Fruit fly (Drosophila melanogaster): ENCODE measurements around the gene RpL24.

RpL24 gene

DNA sequence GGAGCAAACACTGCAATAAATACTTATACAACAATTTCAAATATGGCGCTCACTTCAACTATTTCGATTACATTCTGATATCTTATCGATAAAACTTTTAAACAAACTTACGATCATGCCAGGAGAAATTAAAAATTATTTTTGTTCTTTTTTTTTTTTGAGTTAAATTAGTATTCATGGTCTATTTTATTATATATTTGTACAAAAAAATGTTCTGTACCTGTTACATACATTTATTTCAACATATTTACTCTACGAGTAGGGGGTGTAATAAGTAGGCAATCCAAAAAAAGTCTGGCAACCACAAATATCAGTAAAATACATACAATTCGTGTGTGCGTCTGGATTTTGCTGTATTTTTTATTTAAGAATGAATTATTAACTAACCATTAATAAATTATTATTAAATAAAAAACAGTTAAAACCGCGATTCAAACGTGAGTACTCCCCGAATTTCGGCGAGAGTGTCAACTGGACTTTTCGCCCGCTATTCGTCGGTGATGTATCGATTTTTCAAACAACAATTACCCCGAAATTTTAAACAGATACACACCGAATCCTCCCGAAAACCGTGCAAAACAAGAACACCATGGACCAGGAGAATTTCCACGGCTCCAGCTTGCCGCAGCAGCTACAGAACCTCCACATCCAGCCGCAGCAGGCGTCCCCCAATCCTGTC is 12.4 kb downstream of the RpL24 start, which contains the start of gene loqs:
loqs (plus strand) TSS at position 302 of the 679 bp plus-strand sequence.
- no peak for TF ChIP-seq kay (GFP tag; ENCODE audit: borderline replicate concordance)
- TF ChIP-seq tj (GFP tag; optimal IDR thresholded peaks at IDR 0.05), result no peak
- TF ChIP-seq bab1 (GFP tag; optimal IDR thresholded peaks at IDR 0.05), result peak; percentile 64
- no peak for TF ChIP-seq ovo (GFP tag; optimal IDR thresholded peaks at IDR 0.05)
- TF ChIP-seq CG1620 (GFP tag; optimal IDR thresholded peaks at IDR 0.05), result peak; percentile 60
- TF ChIP-seq cnc (optimal IDR thresholded peaks at IDR 0.05), result no peak
- TF ChIP-seq CG11617 (GFP tag; optimal IDR thresholded peaks at IDR 0.05), result no peak
- TF ChIP-seq Mnt (GFP tag; optimal IDR thresholded peaks at IDR 0.05), result no peak
- TF ChIP-seq CG14711 (tag; optimal IDR thresholded peaks at IDR 0.05), result peak; percentile 56
- TF ChIP-seq CG5204 (GFP tag; optimal IDR thresholded peaks at IDR 0.05), result no peak
- TF ChIP-seq pad (GFP tag; optimal IDR thresholded peaks at IDR 0.05), result no peak
- TF ChIP-seq CG7101 (tag; optimal IDR thresholded peaks at IDR 0.05), result peak; percentile 49
- no peak for TF ChIP-seq CG12768 (GFP tag; optimal IDR thresholded peaks at IDR 0.05)
- no peak for TF ChIP-seq Hr96 (GFP tag; optimal IDR thresholded peaks at IDR 0.05)
- no peak for TF ChIP-seq cic (GFP tag; optimal IDR thresholded peaks at IDR 0.05)
- no peak for TF ChIP-seq CG7045 (GFP tag; optimal IDR thresholded peaks at IDR 0.05)
- TF ChIP-seq CG33017 (tag; optimal IDR thresholded peaks at IDR 0.05), result no peak
- TF ChIP-seq Clk (GFP tag; optimal IDR thresholded peaks at IDR 0.05), result no peak
- TF ChIP-seq toe (GFP tag; optimal IDR thresholded peaks at IDR 0.05), result no peak
- no peak for TF ChIP-seq Crg-1 (GFP tag; optimal IDR thresholded peaks at IDR 0.05)

DNA sequence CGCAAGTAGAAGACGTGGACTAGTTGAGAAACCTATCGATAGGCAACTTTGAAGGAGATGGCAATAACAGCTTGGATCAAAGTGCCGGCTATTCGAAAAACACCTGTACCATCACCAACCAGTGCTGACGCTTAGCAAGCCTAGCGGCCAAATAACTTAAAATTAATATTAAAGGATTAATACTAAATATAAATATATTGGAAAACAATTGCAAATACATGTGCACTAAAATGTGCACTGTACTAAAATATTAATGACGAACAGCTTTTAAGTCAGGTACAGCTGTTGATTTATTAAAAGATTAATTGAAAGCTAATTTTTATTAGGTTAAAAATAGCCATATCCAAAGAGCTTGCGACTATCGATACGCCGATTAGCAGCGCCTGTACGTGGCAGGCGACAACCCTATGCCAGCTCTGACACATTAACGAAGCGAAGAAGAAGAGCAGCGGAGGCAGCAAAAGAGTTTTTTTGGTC is 16.4 kb downstream of the RpL24 start, which contains the start of the genes CG9302 and beta'COP:
CG9302 (minus strand) TSS at position 51 of the 477 bp plus-strand sequence.
beta'COP (plus strand) TSS at position 415 of the 477 bp plus-strand sequence.
- TF ChIP-seq CG5204 (GFP tag; optimal IDR thresholded peaks at IDR 0.05), result no peak
- peak; percentile 64 for TF ChIP-seq tj (GFP tag; optimal IDR thresholded peaks at IDR 0.05)
- TF ChIP-seq CG33017 (tag; optimal IDR thresholded peaks at IDR 0.05), result peak; percentile 70
- TF ChIP-seq CG12768 (GFP tag; optimal IDR thresholded peaks at IDR 0.05), result peak; percentile 80
- TF ChIP-seq Mnt (GFP tag; optimal IDR thresholded peaks at IDR 0.05), result peak; percentile 69
- peak; percentile 78 for TF ChIP-seq CG7101 (tag; optimal IDR thresholded peaks at IDR 0.05)
- TF ChIP-seq kay (GFP tag; ENCODE audit: borderline replicate concordance), result no peak
- peak; percentile 35 for TF ChIP-seq cic (GFP tag; optimal IDR thresholded peaks at IDR 0.05)
- TF ChIP-seq bab1 (GFP tag; optimal IDR thresholded peaks at IDR 0.05), result peak; percentile 83
- TF ChIP-seq ovo (GFP tag; optimal IDR thresholded peaks at IDR 0.05), result peak; percentile 74
- peak; percentile 70 for TF ChIP-seq pad (GFP tag; optimal IDR thresholded peaks at IDR 0.05)
- peak; percentile 49 for TF ChIP-seq Crg-1 (GFP tag; optimal IDR thresholded peaks at IDR 0.05)
- peak; percentile 97 for TF ChIP-seq CG14711 (tag; optimal IDR thresholded peaks at IDR 0.05)
- peak; percentile 82 for TF ChIP-seq CG1620 (GFP tag; optimal IDR thresholded peaks at IDR 0.05)
- TF ChIP-seq Hr96 (GFP tag; optimal IDR thresholded peaks at IDR 0.05), result no peak
- no peak for TF ChIP-seq toe (GFP tag; optimal IDR thresholded peaks at IDR 0.05)
- no peak for TF ChIP-seq cnc (optimal IDR thresholded peaks at IDR 0.05)
- TF ChIP-seq Clk (GFP tag; optimal IDR thresholded peaks at IDR 0.05), result peak; percentile 69
- peak; percentile 72 for TF ChIP-seq CG7045 (GFP tag; optimal IDR thresholded peaks at IDR 0.05)
- TF ChIP-seq CG11617 (GFP tag; optimal IDR thresholded peaks at IDR 0.05), result peak; percentile 89

DNA sequence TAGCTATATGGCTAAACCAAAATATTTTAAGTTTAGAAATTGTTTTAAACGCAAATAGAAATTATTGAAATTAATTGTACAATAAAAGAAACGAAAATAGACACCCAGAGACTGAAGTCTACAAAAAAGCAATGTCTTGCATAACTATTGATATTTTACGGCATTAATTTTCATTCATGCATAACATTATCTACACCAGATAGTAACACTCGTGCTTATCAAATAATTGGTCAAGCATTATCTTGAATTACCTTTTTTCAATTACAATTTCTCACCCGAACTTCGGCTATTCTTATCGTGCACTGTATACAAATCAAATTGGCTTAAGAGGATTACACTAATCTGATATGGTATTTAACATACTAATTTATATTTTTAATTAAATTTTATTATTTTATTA is 18.8 kb downstream of the RpL24 start:
- no peak for TF ChIP-seq CG7101 (tag; optimal IDR thresholded peaks at IDR 0.05)
- TF ChIP-seq CG7045 (GFP tag; optimal IDR thresholded peaks at IDR 0.05), result no peak
- no peak for TF ChIP-seq Hr96 (GFP tag; optimal IDR thresholded peaks at IDR 0.05)
- peak; percentile 71 for TF ChIP-seq cic (GFP tag; optimal IDR thresholded peaks at IDR 0.05)
- TF ChIP-seq bab1 (GFP tag; optimal IDR thresholded peaks at IDR 0.05), result no peak
- no peak for TF ChIP-seq CG1620 (GFP tag; optimal IDR thresholded peaks at IDR 0.05)

DNA sequence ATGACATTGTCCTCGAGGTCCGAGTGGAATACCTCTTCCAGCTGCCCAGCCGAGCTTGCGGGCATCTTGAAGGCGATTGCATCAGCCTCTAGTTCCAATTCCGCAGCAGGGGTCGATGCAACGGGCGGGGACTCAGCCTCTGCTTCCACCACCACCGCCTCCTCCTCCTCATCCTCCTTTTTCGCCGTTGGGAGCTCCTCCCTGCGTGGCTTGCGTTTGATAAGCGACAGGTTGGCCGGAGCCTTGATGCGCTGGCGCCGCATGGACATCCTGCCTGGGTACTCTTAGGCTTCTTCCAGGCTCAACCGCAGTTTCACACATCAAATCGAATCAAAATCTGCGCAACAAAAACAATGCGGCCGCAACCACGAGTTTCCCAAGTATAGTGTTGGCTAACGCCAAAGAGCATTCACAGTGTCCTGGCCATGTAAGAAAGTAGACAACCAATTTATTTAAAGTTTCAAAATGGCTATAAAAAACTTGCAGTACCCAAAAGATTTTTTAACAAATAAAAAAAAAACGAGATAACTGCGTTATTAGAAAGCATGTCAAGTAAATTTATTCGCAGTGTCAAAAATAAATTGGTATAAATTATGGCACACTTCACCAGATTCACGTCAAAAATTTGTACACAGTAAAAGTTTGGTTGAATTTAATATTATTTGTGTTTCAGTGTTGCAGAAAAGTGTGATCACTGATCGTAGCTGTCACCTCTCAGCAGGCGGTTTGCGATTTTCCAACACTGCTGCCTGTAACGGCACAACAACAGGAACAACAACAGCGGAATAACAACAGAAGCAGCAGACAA is 21.3 kb downstream of the RpL24 start, which contains the start of the genes Bdp1 and CG6565:
Bdp1 (minus strand) TSS at position 456 of the 808 bp plus-strand sequence.
CG6565 (plus strand) TSS at position 585 of the 808 bp plus-strand sequence.
- peak; percentile 99 for TF ChIP-seq Crg-1 (GFP tag; optimal IDR thresholded peaks at IDR 0.05)
- TF ChIP-seq CG33017 (tag; optimal IDR thresholded peaks at IDR 0.05), result peak; percentile 93
- TF ChIP-seq CG7101 (tag; optimal IDR thresholded peaks at IDR 0.05), result peak; percentile 97
- TF ChIP-seq kay (GFP tag; ENCODE audit: borderline replicate concordance), result no peak
- peak; percentile 69 for TF ChIP-seq cic (GFP tag; optimal IDR thresholded peaks at IDR 0.05)
- TF ChIP-seq bab1 (GFP tag; optimal IDR thresholded peaks at IDR 0.05), result peak; percentile 96
- peak; percentile 98 for TF ChIP-seq CG5204 (GFP tag; optimal IDR thresholded peaks at IDR 0.05)
- peak; percentile 99 for TF ChIP-seq CG1620 (GFP tag; optimal IDR thresholded peaks at IDR 0.05)
- TF ChIP-seq CG14711 (tag; optimal IDR thresholded peaks at IDR 0.05), result peak; percentile 90
- peak; percentile 94 for TF ChIP-seq pad (GFP tag; optimal IDR thresholded peaks at IDR 0.05)
- peak; percentile 98 for TF ChIP-seq CG11617 (GFP tag; optimal IDR thresholded peaks at IDR 0.05)
- TF ChIP-seq CG7045 (GFP tag; optimal IDR thresholded peaks at IDR 0.05), result peak; percentile 95
- peak; percentile 99 for TF ChIP-seq Hr96 (GFP tag; optimal IDR thresholded peaks at IDR 0.05)
- peak; percentile 99 for TF ChIP-seq toe (GFP tag; optimal IDR thresholded peaks at IDR 0.05)
- TF ChIP-seq Mnt (GFP tag; optimal IDR thresholded peaks at IDR 0.05), result peak; percentile 97
- TF ChIP-seq cnc (optimal IDR thresholded peaks at IDR 0.05), result no peak
- TF ChIP-seq CG12768 (GFP tag; optimal IDR thresholded peaks at IDR 0.05), result peak; percentile 98
- TF ChIP-seq ovo (GFP tag; optimal IDR thresholded peaks at IDR 0.05), result peak; percentile 97
- TF ChIP-seq tj (GFP tag; optimal IDR thresholded peaks at IDR 0.05), result peak; percentile 88
- TF ChIP-seq Clk (GFP tag; optimal IDR thresholded peaks at IDR 0.05), result peak; percentile 97

DNA sequence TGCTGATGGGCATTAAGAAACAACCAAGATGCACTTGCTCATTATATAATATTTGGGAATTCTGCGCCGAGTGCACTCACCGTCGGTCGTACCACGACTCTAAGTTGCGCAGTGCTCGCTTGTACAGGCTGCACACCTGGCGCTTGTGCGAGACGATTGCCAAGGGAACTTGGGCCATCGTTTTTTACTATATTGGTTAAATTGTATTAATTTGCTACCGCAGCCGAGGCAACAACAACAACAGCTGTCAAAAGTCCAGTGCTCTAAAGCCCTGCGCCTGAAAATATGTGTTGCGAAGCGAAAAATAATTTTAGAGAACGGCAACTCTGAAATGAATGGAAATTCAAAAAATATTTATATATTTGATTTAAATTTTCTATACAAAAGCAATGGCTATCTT is 24.2 kb downstream of the RpL24 start, which contains the start of gene ND-B22:
ND-B22 (minus strand) TSS at position 349 of the 400 bp plus-strand sequence.
- TF ChIP-seq pad (GFP tag; optimal IDR thresholded peaks at IDR 0.05) (peak; percentile 77), kay (GFP tag; ENCODE audit: borderline replicate concordance) (no peak), ovo (GFP tag; optimal IDR thresholded peaks at IDR 0.05) (peak; percentile 62), Hr96 (GFP tag; optimal IDR thresholded peaks at IDR 0.05) (peak; percentile 41), Mnt (GFP tag; optimal IDR thresholded peaks at IDR 0.05) (peak; percentile 79), CG12768 (GFP tag; optimal IDR thresholded peaks at IDR 0.05) (peak; percentile 84), toe (GFP tag; optimal IDR thresholded peaks at IDR 0.05) (peak; percentile 49), cnc (optimal IDR thresholded peaks at IDR 0.05) (no peak), CG5204 (GFP tag; optimal IDR thresholded peaks at IDR 0.05) (peak; percentile 57), cic (GFP tag; optimal IDR thresholded peaks at IDR 0.05) (peak; percentile 36), CG33017 (tag; optimal IDR thresholded peaks at IDR 0.05) (peak; percentile 55), CG14711 (tag; optimal IDR thresholded peaks at IDR 0.05) (peak; percentile 97), CG7045 (GFP tag; optimal IDR thresholded peaks at IDR 0.05) (peak; percentile 41), Clk (GFP tag; optimal IDR thresholded peaks at IDR 0.05) (no peak), Crg-1 (GFP tag; optimal IDR thresholded peaks at IDR 0.05) (peak; percentile 91), CG1620 (GFP tag; optimal IDR thresholded peaks at IDR 0.05) (peak; percentile 90), bab1 (GFP tag; optimal IDR thresholded peaks at IDR 0.05) (peak; percentile 81), CG11617 (GFP tag; optimal IDR thresholded peaks at IDR 0.05) (peak; percentile 51), tj (GFP tag; optimal IDR thresholded peaks at IDR 0.05) (peak; percentile 4), CG7101 (tag; optimal IDR thresholded peaks at IDR 0.05) (peak; percentile 84)
